Comparison of ENCODE assay signal across 5 worm cellular contexts in the genomic region with DNA sequence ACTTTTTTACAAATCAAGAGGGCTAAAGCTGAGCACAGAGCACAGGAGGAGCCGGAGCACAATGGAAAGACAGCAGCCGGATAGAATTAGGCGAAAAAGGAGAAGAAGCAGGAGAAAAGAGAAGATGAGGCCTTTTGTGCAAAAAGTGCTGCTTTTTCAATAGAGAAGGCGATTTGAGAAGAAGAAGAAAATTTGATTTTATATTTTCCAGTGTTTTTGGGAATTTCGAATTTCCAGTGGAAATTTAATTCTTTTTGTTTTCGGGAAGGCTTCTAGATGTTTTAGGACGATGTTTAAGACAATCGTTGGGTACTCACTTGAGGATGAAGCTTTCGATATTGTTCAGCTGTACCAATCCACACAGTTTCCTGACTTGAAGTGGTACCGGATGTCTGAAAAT.
TF ChIP-seq lines count a peak whose summit lies in the region.

No protein-coding gene starts in this region.

TF ChIP-seq in whole organism, L1 larva, 84 proteins besides CTCF, POLR2A, EP300 and RAD21:
- TF ChIP-seq fkh-10 (GFP tag; optimal IDR thresholded peaks at IDR 0.05; lab: Kevin White, UChicago) (peak; percentile 94), lin-39 (tag; optimal IDR thresholded peaks at IDR 0.05; lab: Kevin White, UChicago) (no peak), lin-14 (GFP tag; optimal IDR thresholded peaks at IDR 0.05; lab: Kevin White, UChicago) (peak; percentile 40)

TF ChIP-seq in whole organism, L3 larva, 47 proteins besides CTCF, POLR2A, EP300 and RAD21:
- TF ChIP-seq aly-2 (tag; optimal IDR thresholded peaks at IDR 0.05; lab: Kevin White, UChicago) (no peak), unc-62 (GFP tag; optimal IDR thresholded peaks at IDR 0.05; lab: Kevin White, UChicago) (no peak), fkh-10 (GFP tag; optimal IDR thresholded peaks at IDR 0.05; lab: Kevin White, UChicago) (peak; percentile 94), ztf-4 (tag; optimal IDR thresholded peaks at IDR 0.05; lab: Kevin White, UChicago) (no peak), mdl-1 (tag; optimal IDR thresholded peaks at IDR 0.05; lab: Kevin White, UChicago) (no peak)

TF ChIP-seq in whole organism, L4 larva, 104 proteins besides CTCF, POLR2A, EP300 and RAD21:
- peak; percentile 77 for TF ChIP-seq fkh-10 (GFP tag; optimal IDR thresholded peaks at IDR 0.05; lab: Kevin White, UChicago)
- no peak for TF ChIP-seq nhr-41 (GFP tag; IDR thresholded peaks at IDR 0.05; lab: Robert Waterston, UW)
- TF ChIP-seq php-3 (GFP tag; IDR thresholded peaks at IDR 0.05; lab: Robert Waterston, UW): no peak
TF ChIP-seq in whole organism, L4 larva: peak in this region for 1.

TF ChIP-seq in whole organism, late embryonic, 69 proteins besides CTCF, POLR2A, EP300 and RAD21:
- TF ChIP-seq unc-42 (tag; optimal IDR thresholded peaks at IDR 0.05; lab: Kevin White, UChicago): peak; percentile 88
- no peak for TF ChIP-seq pha-4 (tag; optimal IDR thresholded peaks at IDR 0.05; lab: Kevin White, UChicago)

TF ChIP-seq in whole organism, mixed stage, embryonic, 35 proteins besides CTCF, POLR2A, EP300 and RAD21:
- TF ChIP-seq ceh-39 (tag; optimal IDR thresholded peaks at IDR 0.05; lab: Kevin White, UChicago) (no peak), ces-1 (GFP tag; optimal IDR thresholded peaks at IDR 0.05; lab: Kevin White, UChicago) (peak; percentile 71)
TF ChIP-seq in whole organism, mixed stage, embryonic: peak in this region for 1.
